Fruit fly (Drosophila melanogaster): ENCODE measurements around the gene mIF2.
A peak's percentile ranks its signal among the peaks of the same experiment; 100 is the strongest.

The mIF2 gene

DNA sequence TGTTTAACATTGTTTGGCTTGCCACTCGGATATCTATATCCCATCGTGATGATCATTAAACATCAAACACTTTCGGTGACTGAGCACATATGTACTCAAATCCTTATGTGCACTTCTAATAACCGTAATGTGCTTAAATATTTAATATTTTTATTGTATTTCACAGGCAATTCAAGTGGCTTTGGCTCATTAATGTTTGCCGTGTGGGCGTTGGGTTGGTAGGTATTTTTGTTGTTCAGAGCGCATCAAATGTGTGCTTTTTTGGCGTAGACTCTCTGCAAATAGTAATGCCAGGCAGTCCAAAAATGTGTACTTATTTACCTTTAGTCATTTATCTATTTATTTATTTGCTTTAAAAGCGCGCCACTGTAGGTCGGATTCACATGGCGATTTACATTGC is 42.3 kb upstream of the mIF2 start (continued):
- TF ChIP-seq gem (tag; optimal IDR thresholded peaks at IDR 0.05), result peak; percentile 54
- TF ChIP-seq CG43689 (GFP tag; IDR thresholded peaks at IDR 0.05), result peak; percentile 17; the same call in 1 of the 2 replicates
- no peak for TF ChIP-seq chm (GFP tag; IDR thresholded peaks at IDR 0.05)
- no peak for TF ChIP-seq Hr39 (optimal IDR thresholded peaks at IDR 0.05)
- TF ChIP-seq nmo (GFP tag; optimal IDR thresholded peaks at IDR 0.05), result peak; percentile 3
- no peak for TF ChIP-seq trh (GFP tag; optimal IDR thresholded peaks at IDR 0.05)
- TF ChIP-seq CG18599 (GFP tag; optimal IDR thresholded peaks at IDR 0.05), result peak; percentile 17
- no peak for TF ChIP-seq CG31365 (tag; optimal IDR thresholded peaks at IDR 0.05)
- TF ChIP-seq Kr (GFP tag; optimal IDR thresholded peaks at IDR 0.05), result no peak
- no peak for TF ChIP-seq Mrtf (GFP tag; IDR thresholded peaks at IDR 0.05)
- peak; percentile 43 for TF ChIP-seq unpg (GFP tag; optimal IDR thresholded peaks at IDR 0.05)
- TF ChIP-seq slp2 (GFP tag; optimal IDR thresholded peaks at IDR 0.05), result no peak
- TF ChIP-seq CG10462 (GFP tag; optimal IDR thresholded peaks at IDR 0.05), result no peak
- TF ChIP-seq CG8924 (tag; optimal IDR thresholded peaks at IDR 0.05), result peak; percentile 18
- TF ChIP-seq Side (GFP tag; optimal IDR thresholded peaks at IDR 0.05), result no peak
- no peak for TF ChIP-seq B-H1 (GFP tag; IDR thresholded peaks at IDR 0.05)
- no peak for TF ChIP-seq CG10543 (GFP tag; optimal IDR thresholded peaks at IDR 0.05)
- TF ChIP-seq CG17361 (GFP tag; IDR thresholded peaks at IDR 0.05), result peak; percentile 36; the same call in 1 of the 3 replicates
- TF ChIP-seq CG4404 (GFP tag; IDR thresholded peaks at IDR 0.05), result no peak
- TF ChIP-seq CG12659 (GFP tag; optimal IDR thresholded peaks at IDR 0.05), result peak; percentile 24
- TF ChIP-seq CG10654 (GFP tag; optimal IDR thresholded peaks at IDR 0.05), result peak; percentile 4
- TF ChIP-seq Six4 (GFP tag; optimal IDR thresholded peaks at IDR 0.05), result no peak
- TF ChIP-seq Hand (GFP tag; optimal IDR thresholded peaks at IDR 0.05), result no peak
- peak; percentile 16 for TF ChIP-seq Blimp-1 (GFP tag; optimal IDR thresholded peaks at IDR 0.05)
- no peak for TF ChIP-seq Atf-2 (GFP tag; optimal IDR thresholded peaks at IDR 0.05)
- no peak for TF ChIP-seq Gug (GFP tag; IDR thresholded peaks at IDR 0.05)
- no peak for TF ChIP-seq Nf-YB (GFP tag; optimal IDR thresholded peaks at IDR 0.05)
- no peak for TF ChIP-seq h (optimal IDR thresholded peaks at IDR 0.05)
- peak; percentile 20 for TF ChIP-seq CG18764 (GFP tag; optimal IDR thresholded peaks at IDR 0.05)
- TF ChIP-seq YL-1 (GFP tag; optimal IDR thresholded peaks at IDR 0.05), result peak; percentile 7
- no peak for TF ChIP-seq crol (GFP tag; IDR thresholded peaks at IDR 0.05)
- TF ChIP-seq CoRest (tag; optimal IDR thresholded peaks at IDR 0.05), result peak; percentile 45
- TF ChIP-seq CG3065 (GFP tag; optimal IDR thresholded peaks at IDR 0.05), result no peak
- TF ChIP-seq Fer3 (tag; optimal IDR thresholded peaks at IDR 0.05), result peak; percentile 13
- TF ChIP-seq ap (GFP tag; IDR thresholded peaks at IDR 0.05), result no peak
- no peak for TF ChIP-seq CG10321 (GFP tag; IDR thresholded peaks at IDR 0.05)
- TF ChIP-seq Scr (GFP tag; IDR thresholded peaks at IDR 0.05; ENCODE audit: partially characterized antibody), result no peak
- TF ChIP-seq wek (GFP tag; optimal IDR thresholded peaks at IDR 0.05), result peak; percentile 20
- TF ChIP-seq NC2α (GFP tag; optimal IDR thresholded peaks at IDR 0.05), result no peak
- TF ChIP-seq CG31441 (GFP tag; IDR thresholded peaks at IDR 0.05), result peak; percentile 60
- 0 out of 2 replicates have a peak, but pooled peaks have one; percentile 9 for TF ChIP-seq sob (GFP tag; IDR thresholded peaks at IDR 0.05)
- TF ChIP-seq CG9817 (tag; optimal IDR thresholded peaks at IDR 0.05), result no peak
- peak; percentile 9 for TF ChIP-seq NC2β (GFP tag; optimal IDR thresholded peaks at IDR 0.05)
- TF ChIP-seq cad (GFP tag; optimal IDR thresholded peaks at IDR 0.05), result no peak
- TF ChIP-seq seq (GFP tag; IDR thresholded peaks at IDR 0.05), result peak; percentile 41; the same call in 1 of the 2 replicates
- no peak for TF ChIP-seq CG1792 (GFP tag; optimal IDR thresholded peaks at IDR 0.05)
- TF ChIP-seq fd3F (GFP tag; optimal IDR thresholded peaks at IDR 0.05), result no peak
- no peak for TF ChIP-seq CG11695 (GFP tag; IDR thresholded peaks at IDR 0.05)
- TF ChIP-seq caup (GFP tag; optimal IDR thresholded peaks at IDR 0.05; ENCODE audit: severe bottlenecking), result peak; percentile 13
- no peak for TF ChIP-seq ash1 (GFP tag; optimal IDR thresholded peaks at IDR 0.05)
- no peak for TF ChIP-seq TFAM (GFP tag; optimal IDR thresholded peaks at IDR 0.05)
- TF ChIP-seq CG11696 (GFP tag; IDR thresholded peaks at IDR 0.05), result no peak

Measured in whole organism, embryonic.